Worm (Caenorhabditis elegans) whole organism, L3 larva: ENCODE results near the gene bus-17.

Source experiments
- nhr-23 ChIP-seq: fragments of 150-350 bp; optimal IDR thresholded peaks from 2 replicates; lab custom pipeline; 2014; ENCODE audit warnings: missing biosample characterization, missing genetic modification reagents, missing genetic modification characterization
- nhr-237 ChIP-seq: fragments of 150-350 bp; optimal IDR thresholded peaks from 2 replicates; lab custom pipeline; 2014; ENCODE audit warnings: missing biosample characterization, missing genetic modification characterization

DNA sequence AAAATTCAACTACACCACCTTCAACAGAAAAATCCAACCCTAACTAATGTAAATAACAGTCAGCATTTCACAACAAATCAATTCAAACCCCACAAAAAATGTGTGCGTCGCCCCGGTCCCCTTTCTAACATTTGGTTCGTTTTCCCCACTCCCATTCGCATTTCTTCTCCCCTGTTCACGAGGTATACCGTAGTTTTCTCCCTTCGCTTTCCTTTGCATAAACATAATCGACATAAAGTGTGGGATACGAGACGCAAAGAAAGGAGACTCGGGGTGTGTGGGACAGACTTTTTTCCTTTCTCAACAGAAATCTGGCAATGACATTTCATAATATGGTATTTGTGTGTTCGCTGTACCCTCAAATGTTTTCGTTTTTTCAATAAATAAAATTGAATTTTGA is 45.2 kb upstream of the bus-17 start:
- TF ChIP-seq nhr-23 (no peak), nhr-237 (tag; lab: Kevin White, UChicago) (no peak)
